Fruit fly (Drosophila melanogaster) whole organism, embryonic: Measurements from ENCODE around the gene cni.

ENCODE experiments used
- B-H1 ChIP-seq: fragments of 200-800 bp; sonication (Bioruptor generic); IDR thresholded peaks from 3 replicates; pipeline ENCODE4 v1.3.6; 2022; ENCODE audit warnings: missing biosample characterization, missing genetic modification characterization
- CG11723 ChIP-seq: fragments of 200-800 bp; sonication (Bioruptor generic); optimal IDR thresholded peaks from 2 replicates; lab custom pipeline; 2017; ENCODE audit warnings: missing biosample characterization, mild to moderate bottlenecking, missing genetic modification characterization
- CG14667 ChIP-seq: fragments of 200-800 bp; sonication (Bioruptor generic); IDR thresholded peaks from 2 replicates; pipeline ENCODE4 v1.3.6; 2022; ENCODE audit warnings: missing biosample characterization, missing genetic modification characterization
- CG15514 ChIP-seq: fragments of 200-800 bp; sonication (Bioruptor generic); optimal IDR thresholded peaks from 3 replicates; lab custom pipeline; 2017; ENCODE audit warnings: missing biosample characterization, missing genetic modification characterization, mild to moderate bottlenecking, moderate library complexity, missing genetic modification reagents
- CG17359 ChIP-seq: fragments of 200-800 bp; sonication (Bioruptor generic); optimal IDR thresholded peaks from 3 replicates; lab custom pipeline; 2018; ENCODE audit warnings: missing biosample characterization, mild to moderate bottlenecking, missing genetic modification characterization, moderate library complexity
- CG17568 ChIP-seq: fragments of 200-800 bp; sonication (Bioruptor generic); optimal IDR thresholded peaks from 2 replicates; lab custom pipeline; 2018; ENCODE audit warnings: missing biosample characterization, mild to moderate bottlenecking, missing genetic modification characterization, moderate library complexity
- CG2875 ChIP-seq: fragments of 200-800 bp; sonication (Bioruptor generic); optimal IDR thresholded peaks from 2 replicates; lab custom pipeline; 2017; ENCODE audit warnings: missing biosample characterization, mild to moderate bottlenecking, missing genetic modification characterization, missing genetic modification reagents
- CG34422 ChIP-seq: fragments of 200-800 bp; sonication (Bioruptor generic); IDR thresholded peaks from 3 replicates; pipeline ENCODE4 v1.3.6; 2022; ENCODE audit warnings: missing biosample characterization, missing genetic modification characterization
- CG4617 ChIP-seq: fragments of 200-800 bp; sonication (Bioruptor generic); optimal IDR thresholded peaks from 3 replicates; lab custom pipeline; 2016; ENCODE audit warnings: missing biosample characterization, missing genetic modification characterization, borderline replicate concordance
- CG6272 ChIP-seq: fragments of 200-800 bp; sonication (Bioruptor generic); IDR thresholded peaks from 2 replicates; pipeline ENCODE4 v1.3.6; 2022; ENCODE audit warnings: missing biosample characterization, missing genetic modification characterization
- CG7271 ChIP-seq: fragments of 200-800 bp; sonication (Bioruptor generic); optimal IDR thresholded peaks from 2 replicates; lab custom pipeline; 2018; ENCODE audit warnings: missing biosample characterization, mild to moderate bottlenecking, missing genetic modification characterization, moderate library complexity
- CG7928 ChIP-seq: fragments of 200-800 bp; sonication (Bioruptor generic); optimal IDR thresholded peaks from 2 replicates; lab custom pipeline; 2017; ENCODE audit warnings: missing biosample characterization, mild to moderate bottlenecking, missing genetic modification characterization
- CHES-1-like ChIP-seq: fragments of 200-800 bp; sonication (Bioruptor generic); optimal IDR thresholded peaks from 2 replicates; lab custom pipeline; 2016; ENCODE audit warnings: missing biosample characterization, missing genetic modification characterization
- CTCF ChIP-seq: fragments of 200-800 bp; sonication (Bioruptor generic); optimal IDR thresholded peaks from 2 replicates; lab custom pipeline; 2017; ENCODE audit warnings: missing biosample characterization, mild to moderate bottlenecking, missing genetic modification characterization, moderate library complexity
- D ChIP-seq, 2 experiments: fragments of 200-800 bp in 1 of 2; fragments of >200 bp in 1 of 2; sonication (Bioruptor generic) in 1 of 2; optimal IDR thresholded peaks; 2 replicates in 1 of 2; 3 replicates in 1 of 2; lab custom pipeline; 2017; ENCODE audit warnings: mild to moderate bottlenecking in 1 of 2, missing biosample characterization in 1 of 2, missing genetic modification characterization in 1 of 2, missing genetic modification reagents in 1 of 2
- Dek ChIP-seq: fragments of 200-800 bp; sonication (Bioruptor generic); optimal IDR thresholded peaks from 3 replicates; lab custom pipeline; 2019; ENCODE audit warnings: missing biosample characterization, mild to moderate bottlenecking, missing genetic modification characterization, moderate library complexity
- Gsc ChIP-seq: fragments of 200-800 bp; sonication (Bioruptor generic); IDR thresholded peaks from 2 replicates; pipeline ENCODE4 v1.3.6; 2022; ENCODE audit warnings: missing biosample characterization, missing genetic modification characterization
- Lim3 ChIP-seq: fragments of 200-800 bp; sonication (Bioruptor generic); IDR thresholded peaks from 2 replicates; pipeline ENCODE4 v1.3.6; 2022; ENCODE audit warnings: missing biosample characterization, missing genetic modification characterization
- Med ChIP-seq: fragments of 200-800 bp; sonication (Bioruptor generic); peaks from one replicate; lab custom pipeline; 2016; ENCODE audit warnings: missing biosample characterization, missing genetic modification characterization, mild to moderate bottlenecking, inconsistent platforms, moderate library complexity
- Opbp ChIP-seq: fragments of 200-800 bp; sonication (Bioruptor generic); IDR thresholded peaks from 3 replicates; pipeline ENCODE4 v1.3.6; 2022; ENCODE audit warnings: missing biosample characterization, missing genetic modification characterization; ENCODE audit not compliant: partially characterized antibody
- Optix ChIP-seq: fragments of 200-800 bp; sonication (Bioruptor generic); IDR thresholded peaks from 3 replicates; pipeline ENCODE4 v1.3.6; 2022; ENCODE audit warnings: missing biosample characterization, missing genetic modification characterization
- TFAM ChIP-seq: fragments of 200-800 bp; sonication (Bioruptor generic); optimal IDR thresholded peaks from 2 replicates; lab custom pipeline; 2017; ENCODE audit warnings: missing biosample characterization, missing genetic modification characterization, inconsistent platforms
- YL-1 ChIP-seq: fragments of 200-800 bp; sonication (Bioruptor generic); optimal IDR thresholded peaks from 3 replicates; lab custom pipeline; 2017; ENCODE audit warnings: missing biosample characterization, mild to moderate bottlenecking, missing genetic modification characterization
- ara ChIP-seq: fragments of 200-800 bp; sonication (Bioruptor generic); IDR thresholded peaks from 2 replicates; pipeline ENCODE4 v1.3.6; 2022; ENCODE audit warnings: missing biosample characterization, missing genetic modification characterization
- ato ChIP-seq: fragments of 200-800 bp; sonication (Bioruptor generic); IDR thresholded peaks from 2 replicates; pipeline ENCODE4 v1.3.6; 2022; ENCODE audit warnings: missing biosample characterization, missing genetic modification characterization; ENCODE audit not compliant: partially characterized antibody
- chinmo ChIP-seq: fragments of 200-800 bp; sonication (Bioruptor generic); IDR thresholded peaks from 4 replicates; pipeline ENCODE4 v1.3.6; 2022; ENCODE audit warnings: missing biosample characterization, missing genetic modification characterization; ENCODE audit not compliant: partially characterized antibody
- crol ChIP-seq: fragments of 200-800 bp; sonication (Bioruptor generic); IDR thresholded peaks from 2 replicates; pipeline ENCODE4 v1.3.6; 2022; ENCODE audit warnings: missing biosample characterization, missing genetic modification characterization
- crp ChIP-seq, 2 experiments: fragments of 200-800 bp; sonication (Bioruptor generic); optimal IDR thresholded peaks; 2 replicates in 1 of 2; 3 replicates in 1 of 2; lab custom pipeline; 2017; ENCODE audit warnings: missing biosample characterization in 2 of 2, missing genetic modification characterization in 2 of 2, mild to moderate bottlenecking in 1 of 2, moderate library complexity in 1 of 2
- cwo ChIP-seq: fragments of 200-800 bp; sonication (Bioruptor generic); optimal IDR thresholded peaks from 3 replicates; lab custom pipeline; 2017; ENCODE audit warnings: missing biosample characterization, missing genetic modification characterization, mild to moderate bottlenecking, moderate library complexity, missing genetic modification reagents
- disco-r ChIP-seq: fragments of 200-800 bp; sonication (Bioruptor generic); optimal IDR thresholded peaks from 2 replicates; lab custom pipeline; 2016; ENCODE audit warnings: missing biosample characterization, missing genetic modification characterization
- eyg ChIP-seq: fragments of 200-800 bp; sonication (Bioruptor generic); optimal IDR thresholded peaks from 3 replicates; lab custom pipeline; 2016; ENCODE audit warnings: missing biosample characterization, missing genetic modification characterization
- gce ChIP-seq: fragments of 200-800 bp; sonication (Bioruptor generic); IDR thresholded peaks from 3 replicates; pipeline ENCODE4 v1.3.6; 2022; ENCODE audit warnings: missing biosample characterization, missing genetic modification characterization
- gsb ChIP-seq: fragments of 200-800 bp; sonication (Bioruptor generic); IDR thresholded peaks from 2 replicates; pipeline ENCODE4 v1.3.6; 2022; ENCODE audit warnings: missing biosample characterization, missing genetic modification characterization
- jigr1 ChIP-seq: fragments of 200-800 bp; sonication (Bioruptor generic); IDR thresholded peaks from 3 replicates; pipeline ENCODE4 v1.3.6; 2022; ENCODE audit warnings: missing biosample characterization, missing genetic modification characterization
- nerfin-2 ChIP-seq: fragments of 200-800 bp; sonication (Bioruptor generic); IDR thresholded peaks from 2 replicates; pipeline ENCODE4 v1.3.6; 2022; ENCODE audit warnings: missing biosample characterization, missing genetic modification characterization; ENCODE audit not compliant: partially characterized antibody
- pfk ChIP-seq: fragments of 200-800 bp; sonication (Bioruptor generic); optimal IDR thresholded peaks from 2 replicates; lab custom pipeline; 2018; ENCODE audit warnings: missing biosample characterization, mild to moderate bottlenecking, missing genetic modification characterization, moderate library complexity
- pnt ChIP-seq: fragments of 200-800 bp; sonication (Bioruptor generic); optimal IDR thresholded peaks from 3 replicates; lab custom pipeline; 2016; ENCODE audit warnings: missing biosample characterization, missing genetic modification characterization
- row ChIP-seq: fragments of 200-800 bp; sonication (Bioruptor generic); IDR thresholded peaks from 3 replicates; pipeline ENCODE4 v1.3.6; 2022; ENCODE audit warnings: missing biosample characterization, missing genetic modification characterization
- run ChIP-seq: fragments of 200-800 bp; sonication (Bioruptor generic); optimal IDR thresholded peaks from 3 replicates; lab custom pipeline; 2018; ENCODE audit warnings: missing biosample characterization, mild to moderate bottlenecking, missing genetic modification characterization
- sd ChIP-seq: fragments of 200-800 bp; sonication (Bioruptor generic); optimal IDR thresholded peaks from 3 replicates; lab custom pipeline; 2018; ENCODE audit warnings: missing biosample characterization, mild to moderate bottlenecking, missing genetic modification characterization, moderate library complexity
- shn ChIP-seq: fragments of 200-800 bp; sonication (Bioruptor generic); optimal IDR thresholded peaks from 3 replicates; lab custom pipeline; 2016; ENCODE audit warnings: missing biosample characterization, missing genetic modification characterization
- sima ChIP-seq: fragments of 200-800 bp; sonication (Bioruptor generic); optimal IDR thresholded peaks from 2 replicates; lab custom pipeline; 2016; ENCODE audit warnings: missing biosample characterization, missing genetic modification characterization
- sna ChIP-seq: fragments of 200-800 bp; sonication (Bioruptor generic); IDR thresholded peaks from 2 replicates; pipeline ENCODE4 v1.3.6; 2022; ENCODE audit warnings: missing biosample characterization, missing genetic modification characterization; ENCODE audit not compliant: partially characterized antibody
- tio ChIP-seq: fragments of 200-800 bp; sonication (Bioruptor generic); optimal IDR thresholded peaks from 2 replicates; lab custom pipeline; 2017; ENCODE audit warnings: missing biosample characterization, missing genetic modification characterization, inconsistent platforms
- trh ChIP-seq: fragments of 200-800 bp; sonication (Bioruptor generic); optimal IDR thresholded peaks from 2 replicates; lab custom pipeline; 2016; ENCODE audit warnings: missing biosample characterization, missing genetic modification characterization
- twi ChIP-seq: fragments of 200-800 bp; optimal IDR thresholded peaks from 2 replicates; lab custom pipeline; 2019; ENCODE audit warnings: missing biosample characterization, mild to moderate bottlenecking, missing genetic modification characterization, moderate library complexity
- z ChIP-seq: fragments of 200-800 bp; sonication (Bioruptor generic); IDR thresholded peaks from 3 replicates; pipeline ENCODE4 v1.3.6; 2022; ENCODE audit warnings: missing biosample characterization, missing genetic modification characterization

cni gene

dm6 chr2L:16282856-16283255 is 27.7 kb downstream of the cni start (continued):
- TF ChIP-seq Med (GFP tag; lab: Kevin White, UChicago) (peak; percentile 55), ato (GFP tag; lab: Robert Waterston, UW) (no peak), CG15514 (no peak), shn (GFP tag; lab: Kevin White, UChicago) (no peak), jigr1 (no peak), crp (GFP tag; optimal IDR thresholded peaks at IDR 0.05; lab: Kevin White, UChicago) (peak; percentile 9 to 33)

- TF ChIP-seq chinmo = 0 out of 4 replicates have a peak, but pooled peaks have one; percentile 23
- peak; percentile 13 for TF ChIP-seq sd
- no peak for TF ChIP-seq row (GFP tag; lab: Robert Waterston, UW)
- no peak for TF ChIP-seq CTCF (GFP tag; lab: Kevin White, UChicago)
- TF ChIP-seq pfk (GFP tag; lab: Kevin White, UChicago) = peak; percentile 24
- peak; percentile 82 for TF ChIP-seq twi
- TF ChIP-seq Opbp = 0 out of 3 replicates have a peak, but pooled peaks have one; percentile 22
- TF ChIP-seq CG2875 = no peak
- TF ChIP-seq CG4617 (GFP tag; lab: Kevin White, UChicago) = no peak
- no peak for TF ChIP-seq Lim3 (GFP tag; lab: Robert Waterston, UW)
- TF ChIP-seq D (optimal IDR thresholded peaks at IDR 0.05; lab: Kevin White, UChicago) = peak; percentile 58
- TF ChIP-seq D (GFP tag; optimal IDR thresholded peaks at IDR 0.05; lab: Kevin White, UChicago) = no peak
- TF ChIP-seq crol (GFP tag; lab: Robert Waterston, UW) = peak; percentile 44
These were observed 28.5 kb downstream of the cni start for dm6 chr2L:16282077-16282471.

DNA sequence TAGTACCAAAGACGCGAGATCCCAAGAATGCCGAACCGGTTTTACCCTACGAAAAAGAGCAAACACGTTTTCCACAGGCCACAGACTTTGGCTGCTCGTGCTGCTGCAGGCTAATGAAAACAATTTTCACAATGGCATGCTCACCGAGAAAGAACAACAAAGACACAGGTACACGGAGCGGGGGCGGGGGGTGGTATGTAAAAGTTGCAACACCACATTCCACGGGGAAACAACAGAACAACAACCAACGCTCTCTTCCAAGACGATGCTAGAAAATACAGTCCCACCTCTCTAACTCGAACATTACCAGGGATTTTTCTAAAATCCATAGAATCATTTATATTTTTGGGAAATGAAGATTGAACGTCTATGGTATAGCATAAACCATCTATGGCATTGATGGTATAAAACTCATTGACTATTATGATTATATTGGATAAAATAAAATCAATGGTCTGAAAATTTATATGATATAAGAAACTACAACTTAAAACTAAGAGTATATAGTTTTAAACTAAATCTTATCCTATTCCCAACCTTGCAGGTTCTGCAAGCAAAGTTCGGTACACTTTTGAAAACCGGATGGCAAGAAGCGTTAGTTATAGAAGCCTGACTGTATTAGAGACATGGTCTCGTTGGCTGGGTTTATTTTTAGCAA is 29.0 kb downstream of the cni start:
- TF ChIP-seq disco-r (GFP tag; lab: Kevin White, UChicago) (no peak), CG7928 (GFP tag; lab: Kevin White, UChicago) (no peak), B-H1 (GFP tag; lab: Robert Waterston, UW) (no peak), CG17568 (GFP tag; lab: Kevin White, UChicago) (no peak), YL-1 (GFP tag; lab: Kevin White, UChicago) (no peak), gce (GFP tag; lab: Robert Waterston, UW) (no peak), Gsc (no peak), CHES-1-like (GFP tag; lab: Kevin White, UChicago) (no peak), CG7271 (tag; lab: Kevin White, UChicago) (no peak), sima (GFP tag; lab: Kevin White, UChicago) (no peak), ara (no peak), twi (peak; percentile 22), TFAM (GFP tag; lab: Kevin White, UChicago) (no peak), CG34422 (GFP tag; lab: Robert Waterston, UW) (no peak), CG14667 (no peak), gsb (GFP tag; lab: Robert Waterston, UW) (no peak), Dek (tag; lab: Kevin White, UChicago) (no peak), run (no peak), CG11723 (GFP tag; lab: Kevin White, UChicago) (no peak), cwo (GFP tag; lab: Kevin White, UChicago) (no peak), tio (GFP tag; lab: Kevin White, UChicago) (peak; percentile 4), z (GFP tag; lab: Robert Waterston, UW) (peak; percentile 14; the same call in 1 of the 3 replicates), CG17359 (no peak), sna (no peak), row (GFP tag; lab: Robert Waterston, UW) (0 out of 3 replicates have a peak, but pooled peaks have one; percentile 20), Optix (no peak), CG6272 (GFP tag; lab: Robert Waterston, UW) (no peak), eyg (no peak), nerfin-2 (GFP tag; lab: Robert Waterston, UW) (no peak), trh (no peak), pnt (GFP tag; lab: Kevin White, UChicago) (no peak)
